Fruit fly (Drosophila melanogaster): ENCODE measurements around the gene CG15646.

dm6 chrX:15697581-15698208 lies 26.9 kb upstream of the CG15646 start:
- peak; percentile 69 for TF ChIP-seq Rel (GFP tag; optimal IDR thresholded peaks at IDR 0.05)
- peak; percentile 43 for TF ChIP-seq Rel (tag; optimal IDR thresholded peaks at IDR 0.05)
- TF ChIP-seq br (GFP tag; optimal IDR thresholded peaks at IDR 0.05): peak; percentile 70
- TF ChIP-seq h (GFP tag; optimal IDR thresholded peaks at IDR 0.05): peak; percentile 90
- no peak for TF ChIP-seq Dfd (GFP tag; optimal IDR thresholded peaks at IDR 0.05)
- no peak for TF ChIP-seq jim (GFP tag; optimal IDR thresholded peaks at IDR 0.05)
- no peak for TF ChIP-seq tai (GFP tag; optimal IDR thresholded peaks at IDR 0.05)
- no peak for TF ChIP-seq Mio (GFP tag; optimal IDR thresholded peaks at IDR 0.05)
- no peak for TF ChIP-seq CrebA (GFP tag; optimal IDR thresholded peaks at IDR 0.05; ENCODE audit: borderline replicate concordance)
- TF ChIP-seq Hr78 (GFP tag; optimal IDR thresholded peaks at IDR 0.05): no peak
- TF ChIP-seq lola (GFP tag; optimal IDR thresholded peaks at IDR 0.05): no peak
- TF ChIP-seq Vsx2 (GFP tag; optimal IDR thresholded peaks at IDR 0.05; ENCODE audit: partially characterized antibody): no peak
- no peak for TF ChIP-seq pan (optimal IDR thresholded peaks at IDR 0.05)
- TF ChIP-seq dl (GFP tag; optimal IDR thresholded peaks at IDR 0.05; ENCODE audit: insufficient read depth in 1 of 2, partially characterized antibody in 2 of 2): no peak

All from whole organism, wandering third instar larva.